Worm (Caenorhabditis elegans): Measurements from ENCODE around the gene bcl-7.

bcl-7 gene

ce11 chrIII:5882284-5882683 is 43.6 kb upstream of the bcl-7 start:
- TF ChIP-seq sdz-38 (tag; optimal IDR thresholded peaks at IDR 0.05) (no peak), ztf-18 (tag; optimal IDR thresholded peaks at IDR 0.05) (no peak), aptf-2 (GFP tag; conservative IDR thresholded peaks at IDR 0.05) (no peak), F52B5.7 (tag; optimal IDR thresholded peaks at IDR 0.05) (peak; percentile 14), zim-3 (tag; optimal IDR thresholded peaks at IDR 0.05) (no peak), ceh-79 (tag; optimal IDR thresholded peaks at IDR 0.05) (no peak), F49E8.2 (tag; optimal IDR thresholded peaks at IDR 0.05; ENCODE audit: insufficient read depth) (no peak), ekl-4 (GFP tag; IDR thresholded peaks at IDR 0.05) (0 out of 2 replicates have a peak, but pooled peaks have one; percentile 28), repo-1 (tag; optimal IDR thresholded peaks at IDR 0.05) (no peak), F37B4.10 (GFP tag; IDR thresholded peaks at IDR 0.05) (no peak), mes-4 (tag; optimal IDR thresholded peaks at IDR 0.05) (no peak), let-526 (GFP tag; IDR thresholded peaks at IDR 0.05) (no peak), tbp1 (GFP tag; optimal IDR thresholded peaks at IDR 0.05) (no peak), pbrm-1 (GFP tag; IDR thresholded peaks at IDR 0.05) (0 out of 2 replicates have a peak, but pooled peaks have one; percentile 34), hrde-1 (tag; optimal IDR thresholded peaks at IDR 0.05; ENCODE audit: borderline replicate concordance) (peak; percentile 30), ceh-91 (GFP tag; IDR thresholded peaks at IDR 0.05) (no peak), aptf-3 (GFP tag; IDR thresholded peaks at IDR 0.05) (no peak), madf-3 (GFP tag; IDR thresholded peaks at IDR 0.05) (0 out of 2 replicates have a peak, but pooled peaks have one; percentile 55), atf-7 (tag; optimal IDR thresholded peaks at IDR 0.05) (no peak), mel-28 (tag; optimal IDR thresholded peaks at IDR 0.05; ENCODE audit: borderline replicate concordance) (no peak), lag-1 (GFP tag; IDR thresholded peaks at IDR 0.05) (no peak), madf-10 (tag; optimal IDR thresholded peaks at IDR 0.05) (no peak), athp-1 (tag; optimal IDR thresholded peaks at IDR 0.05) (peak; percentile 39), F57C9.4 (tag; optimal IDR thresholded peaks at IDR 0.05) (no peak), attf-5 (GFP tag; optimal IDR thresholded peaks at IDR 0.05) (no peak), fkh-3 (tag; optimal IDR thresholded peaks at IDR 0.05) (no peak), unc-130 (GFP tag; optimal IDR thresholded peaks at IDR 0.05) (no peak), unc-62 (GFP tag; optimal IDR thresholded peaks at IDR 0.05) (no peak), madf-6 (GFP tag; IDR thresholded peaks at IDR 0.05) (peak; percentile 57; the same call in 1 of the 2 replicates), F57A8.1 (GFP tag; optimal IDR thresholded peaks at IDR 0.05) (no peak), xnd-1 (tag; optimal IDR thresholded peaks at IDR 0.05) (no peak), let-607 (tag; optimal IDR thresholded peaks at IDR 0.05) (no peak), nhr-120 (GFP tag; IDR thresholded peaks at IDR 0.05) (no peak), nhr-90 (tag; optimal IDR thresholded peaks at IDR 0.05) (no peak), him-1 (tag; optimal IDR thresholded peaks at IDR 0.05) (peak; percentile 25), hsf-1 (GFP tag; IDR thresholded peaks at IDR 0.05) (0 out of 2 replicates have a peak, but pooled peaks have one; percentile 50), nfya-1 (tag; optimal IDR thresholded peaks at IDR 0.05; ENCODE audit: borderline replicate concordance, insufficient read depth) (no peak)

DNA sequence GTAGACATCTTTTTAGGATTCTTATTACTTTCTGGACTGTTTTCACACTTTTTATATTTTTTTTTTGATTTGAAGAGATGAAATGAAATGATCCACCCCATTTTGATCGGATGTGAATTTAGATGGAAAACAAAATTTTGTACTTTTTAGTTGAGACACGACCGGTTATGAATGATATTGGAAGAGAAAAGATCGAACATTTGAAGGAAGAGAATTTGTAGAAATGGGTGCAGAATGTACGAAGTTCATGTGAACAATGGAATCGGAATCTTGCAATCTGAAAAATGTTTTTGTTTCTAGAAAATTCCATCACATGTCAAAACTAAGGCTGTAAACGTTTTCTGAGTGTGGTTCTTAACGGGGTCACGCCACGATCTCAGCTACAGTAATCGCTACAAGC is 43.1 kb upstream of the bcl-7 start, which contains the start of gene F01F1.14:
Gene F01F1.14, minus strand, starts transcription at position 101 of the 400 bp plus-strand sequence.
- TF ChIP-seq lsy-27 (tag; optimal IDR thresholded peaks at IDR 0.05; ENCODE audit: borderline replicate concordance, insufficient read depth) (no peak), madf-10 (tag; optimal IDR thresholded peaks at IDR 0.05) (no peak), lin-26 (GFP tag; IDR thresholded peaks at IDR 0.05) (no peak), nhr-120 (GFP tag; IDR thresholded peaks at IDR 0.05) (no peak), die-1 (tag; optimal IDR thresholded peaks at IDR 0.05) (no peak), tbp1 (GFP tag; optimal IDR thresholded peaks at IDR 0.05) (no peak), ceh-27 (GFP tag; optimal IDR thresholded peaks at IDR 0.05) (no peak), unc-62 (GFP tag; optimal IDR thresholded peaks at IDR 0.05) (no peak), ccch-3 (GFP tag; optimal IDR thresholded peaks at IDR 0.05) (no peak), ceh-58 (GFP tag; IDR thresholded peaks at IDR 0.05) (no peak), nhr-27 (tag; optimal IDR thresholded peaks at IDR 0.05) (no peak), attf-3 (GFP tag; conservative IDR thresholded peaks at IDR 0.05) (no peak), C17E4.6 (GFP tag; IDR thresholded peaks at IDR 0.05) (no peak), aptf-3 (GFP tag; IDR thresholded peaks at IDR 0.05) (no peak), nhr-179 (tag; optimal IDR thresholded peaks at IDR 0.05) (no peak), hlh-12 (tag; optimal IDR thresholded peaks at IDR 0.05) (no peak), ztf-6 (GFP tag; IDR thresholded peaks at IDR 0.05) (no peak), T26A5.8 (tag; optimal IDR thresholded peaks at IDR 0.05) (no peak)
